Fruit fly (Drosophila melanogaster) whole organism, embryonic: ENCODE data around the gene Naa20A.
A peak's percentile ranks its signal among the peaks of the same experiment; 100 is the strongest.

ENCODE experiments used
- ATbp ChIP-seq: fragments of 200-800 bp; sonication (Bioruptor generic); optimal IDR thresholded peaks from 2 replicates; lab custom pipeline; 2017; ENCODE audit warnings: missing biosample characterization, mild to moderate bottlenecking, missing genetic modification characterization, missing genetic modification reagents
- CG10274 ChIP-seq: fragments of 200-800 bp; sonication (Bioruptor generic); optimal IDR thresholded peaks from 3 replicates; lab custom pipeline; 2017; ENCODE audit warnings: missing biosample characterization, mild to moderate bottlenecking, missing genetic modification characterization
- CG11085 ChIP-seq: fragments of 200-800 bp; sonication (Bioruptor generic); IDR thresholded peaks from 2 replicates; pipeline ENCODE4 v1.3.6; 2022; ENCODE audit warnings: missing biosample characterization, missing genetic modification characterization
- CG11560 ChIP-seq: fragments of 200-800 bp; sonication (Bioruptor generic); IDR thresholded peaks from 3 replicates; pipeline ENCODE4 v1.3.6; 2022; ENCODE audit warnings: missing biosample characterization, missing genetic modification characterization
- CG12391 ChIP-seq: fragments of 200-800 bp; sonication (Bioruptor generic); optimal IDR thresholded peaks from 3 replicates; lab custom pipeline; 2018; ENCODE audit warnings: missing biosample characterization, mild to moderate bottlenecking, missing genetic modification characterization, moderate library complexity
- CG15601 ChIP-seq: fragments of 200-800 bp; sonication (Bioruptor generic); optimal IDR thresholded peaks from 3 replicates; lab custom pipeline; 2019; ENCODE audit warnings: missing biosample characterization, mild to moderate bottlenecking, missing genetic modification characterization, moderate library complexity
- CG15696 ChIP-seq: fragments of 200-800 bp; sonication (Bioruptor generic); optimal IDR thresholded peaks from 2 replicates; lab custom pipeline; 2019; ENCODE audit warnings: missing biosample characterization, mild to moderate bottlenecking, missing genetic modification characterization, moderate library complexity
- CG1647 ChIP-seq: fragments of 200-800 bp; sonication (Bioruptor generic); optimal IDR thresholded peaks from 3 replicates; lab custom pipeline; 2016; ENCODE audit warnings: missing biosample characterization, missing genetic modification characterization
- CG17328 ChIP-seq: fragments of 200-800 bp; sonication (Bioruptor generic); IDR thresholded peaks from 2 replicates; pipeline ENCODE4 v1.3.6; 2022; ENCODE audit warnings: missing biosample characterization, missing genetic modification characterization
- CG17359 ChIP-seq: fragments of 200-800 bp; sonication (Bioruptor generic); optimal IDR thresholded peaks from 3 replicates; lab custom pipeline; 2018; ENCODE audit warnings: missing biosample characterization, mild to moderate bottlenecking, missing genetic modification characterization, moderate library complexity
- CG2712 ChIP-seq: fragments of 200-800 bp; optimal IDR thresholded peaks from 3 replicates; lab custom pipeline; 2019; ENCODE audit warnings: missing biosample characterization, mild to moderate bottlenecking, missing genetic modification characterization, moderate library complexity
- CG31388 ChIP-seq: fragments of 200-800 bp; sonication (Bioruptor generic); optimal IDR thresholded peaks from 2 replicates; lab custom pipeline; 2016; ENCODE audit warnings: missing biosample characterization, missing genetic modification characterization
- CG32772 ChIP-seq: fragments of 200-800 bp; sonication (Bioruptor generic); IDR thresholded peaks from 2 replicates; pipeline ENCODE4 v1.3.6; 2022; ENCODE audit warnings: missing biosample characterization, missing genetic modification characterization
- CG3281 ChIP-seq: fragments of 200-800 bp; sonication (Bioruptor generic); optimal IDR thresholded peaks from 3 replicates; lab custom pipeline; 2017; ENCODE audit warnings: missing biosample characterization, mild to moderate bottlenecking, missing genetic modification characterization
- CG3838 ChIP-seq: fragments of 200-800 bp; sonication (Bioruptor generic); optimal IDR thresholded peaks from 3 replicates; lab custom pipeline; 2016; ENCODE audit warnings: missing biosample characterization, missing genetic modification characterization
- CG5245 ChIP-seq: fragments of 200-800 bp; sonication (Bioruptor generic); optimal IDR thresholded peaks from 3 replicates; lab custom pipeline; 2016; ENCODE audit warnings: missing biosample characterization, missing genetic modification characterization
- CG6765 ChIP-seq: fragments of 200-800 bp; sonication (Bioruptor generic); optimal IDR thresholded peaks from 3 replicates; lab custom pipeline; 2017; ENCODE audit warnings: missing biosample characterization, mild to moderate bottlenecking, missing genetic modification characterization
- CG7745 ChIP-seq: fragments of 200-800 bp; sonication (Bioruptor generic); optimal IDR thresholded peaks from 2 replicates; lab custom pipeline; 2018; ENCODE audit warnings: missing biosample characterization, mild to moderate bottlenecking, missing genetic modification characterization, moderate library complexity
- CG8478 ChIP-seq: fragments of >200 bp; optimal IDR thresholded peaks from 2 replicates; lab custom pipeline; 2018
- CG8765 ChIP-seq: fragments of 200-800 bp; sonication (Bioruptor generic); IDR thresholded peaks from 2 replicates; pipeline ENCODE4 v1.3.6; 2022; ENCODE audit warnings: missing biosample characterization, missing genetic modification characterization
- CG9437 ChIP-seq: fragments of 200-800 bp; sonication (Bioruptor generic); optimal IDR thresholded peaks from 2 replicates; lab custom pipeline; 2018; ENCODE audit warnings: missing biosample characterization, mild to moderate bottlenecking, missing genetic modification characterization
- CG9609 ChIP-seq: fragments of 200-800 bp; sonication (Bioruptor generic); optimal IDR thresholded peaks from 3 replicates; lab custom pipeline; 2016; ENCODE audit warnings: missing biosample characterization, missing genetic modification characterization
- Doc2 ChIP-seq: fragments of 200-800 bp; sonication (Bioruptor generic); IDR thresholded peaks from 2 replicates; pipeline ENCODE4 v1.3.6; 2022; ENCODE audit warnings: missing biosample characterization, missing genetic modification characterization
- Hand ChIP-seq: fragments of 200-800 bp; sonication (Bioruptor generic); optimal IDR thresholded peaks from 2 replicates; lab custom pipeline; 2017; ENCODE audit warnings: mild to moderate bottlenecking, missing biosample characterization, missing genetic modification reagents, missing genetic modification characterization
- Meics ChIP-seq: fragments of 200-800 bp; sonication (Bioruptor generic); optimal IDR thresholded peaks from 2 replicates; lab custom pipeline; 2017; ENCODE audit warnings: missing biosample characterization, mild to moderate bottlenecking, missing genetic modification characterization
- Mrtf ChIP-seq: fragments of 200-800 bp; sonication (Bioruptor generic); IDR thresholded peaks from 3 replicates; pipeline ENCODE4 v1.3.6; 2022; ENCODE audit warnings: missing biosample characterization, missing genetic modification characterization
- Poxn ChIP-seq: fragments of 200-800 bp; sonication (Bioruptor generic); IDR thresholded peaks from 2 replicates; pipeline ENCODE4 v1.3.6; 2022; ENCODE audit warnings: missing biosample characterization, missing genetic modification characterization
- Rfx ChIP-seq: fragments of 200-800 bp; sonication (Bioruptor generic); IDR thresholded peaks from 2 replicates; pipeline ENCODE4 v1.3.6; 2022; ENCODE audit warnings: missing biosample characterization, missing genetic modification characterization
- Spps ChIP-seq: fragments of 200-800 bp; sonication (Bioruptor generic); optimal IDR thresholded peaks from 2 replicates; lab custom pipeline; 2018; ENCODE audit warnings: missing biosample characterization, mild to moderate bottlenecking, missing genetic modification characterization
- Stat92E ChIP-seq, 3 experiments: fragments of >200 bp in 2 of 3; fragments of 200-800 bp in 1 of 3; sonication (Bioruptor generic) in 1 of 3; optimal IDR thresholded peaks; 2 replicates each; lab custom pipeline; 2017 to 2019; ENCODE audit warnings: missing biosample characterization in 3 of 3, missing genetic modification characterization in 3 of 3, mild to moderate bottlenecking in 1 of 3, moderate library complexity in 1 of 3
- TFAM ChIP-seq: fragments of 200-800 bp; sonication (Bioruptor generic); optimal IDR thresholded peaks from 2 replicates; lab custom pipeline; 2017; ENCODE audit warnings: missing biosample characterization, missing genetic modification characterization, inconsistent platforms
- Trl ChIP-seq, 3 experiments: fragments of >200 bp in 2 of 3; fragments of 200-800 bp in 1 of 3; sonication (Bioruptor generic) in 1 of 3; optimal IDR thresholded peaks; 2 replicates in 1 of 3; 3 replicates in 2 of 3; lab custom pipeline; 2016 to 2017; ENCODE audit warnings: missing biosample characterization in 1 of 3, missing genetic modification characterization in 1 of 3
- abd-A ChIP-seq: fragments of 200-800 bp; sonication (Bioruptor generic); optimal IDR thresholded peaks from 3 replicates; lab custom pipeline; 2019; ENCODE audit warnings: missing biosample characterization, mild to moderate bottlenecking, missing genetic modification characterization, moderate library complexity
- aop ChIP-seq: fragments of 200-800 bp; sonication (Bioruptor generic); IDR thresholded peaks from 2 replicates; pipeline ENCODE4 v1.3.6; 2022; ENCODE audit warnings: missing biosample characterization, missing genetic modification characterization
- bigmax ChIP-seq: fragments of 200-800 bp; sonication (Bioruptor generic); optimal IDR thresholded peaks from 2 replicates; lab custom pipeline; 2018; ENCODE audit warnings: missing biosample characterization, mild to moderate bottlenecking, missing genetic modification characterization
- cad ChIP-seq: fragments of >200 bp; optimal IDR thresholded peaks from 2 replicates; lab custom pipeline; 2017; ENCODE audit warnings: missing biosample characterization, missing genetic modification characterization
- chm ChIP-seq: fragments of 200-800 bp; sonication (Bioruptor generic); IDR thresholded peaks from 2 replicates; pipeline ENCODE4 v1.3.6; 2022; ENCODE audit warnings: missing biosample characterization, missing genetic modification characterization
- dmrt11E ChIP-seq: fragments of 200-800 bp; sonication (Bioruptor generic); optimal IDR thresholded peaks from 3 replicates; lab custom pipeline; 2018; ENCODE audit warnings: missing biosample characterization, mild to moderate bottlenecking, missing genetic modification characterization, moderate library complexity
- grau ChIP-seq: fragments of 200-800 bp; optimal IDR thresholded peaks from 3 replicates; lab custom pipeline; 2019; ENCODE audit warnings: missing biosample characterization, mild to moderate bottlenecking, missing genetic modification characterization, moderate library complexity
- gro ChIP-seq: fragments of 200-800 bp; sonication (Bioruptor generic); optimal IDR thresholded peaks from 2 replicates; lab custom pipeline; 2016; ENCODE audit warnings: missing biosample characterization, missing genetic modification characterization
- hb ChIP-seq: fragments of 200-800 bp; sonication (Bioruptor generic); IDR thresholded peaks from 3 replicates; pipeline ENCODE4 v1.3.6; 2022; ENCODE audit warnings: missing biosample characterization, missing genetic modification characterization; ENCODE audit not compliant: partially characterized antibody
- kah ChIP-seq: fragments of 200-800 bp; sonication (Bioruptor generic); optimal IDR thresholded peaks from 2 replicates; lab custom pipeline; 2018; ENCODE audit warnings: missing biosample characterization, mild to moderate bottlenecking, missing genetic modification characterization
- pfk ChIP-seq: fragments of 200-800 bp; sonication (Bioruptor generic); optimal IDR thresholded peaks from 2 replicates; lab custom pipeline; 2018; ENCODE audit warnings: missing biosample characterization, mild to moderate bottlenecking, missing genetic modification characterization, moderate library complexity
- ro ChIP-seq: fragments of 200-800 bp; sonication (Bioruptor generic); IDR thresholded peaks from 2 replicates; pipeline ENCODE4 v1.3.6; 2022; ENCODE audit warnings: missing biosample characterization, missing genetic modification characterization
- sc ChIP-seq, 3 experiments: fragments of >200 bp in 2 of 3; fragments of 200-800 bp in 1 of 3; sonication (Bioruptor generic) in 1 of 3; optimal IDR thresholded peaks; 2 replicates in 2 of 3; 3 replicates in 1 of 3; lab custom pipeline; 2017; ENCODE audit warnings: mild to moderate bottlenecking in 1 of 3, missing biosample characterization in 1 of 3, missing genetic modification characterization in 1 of 3, missing genetic modification reagents in 1 of 3
- scrt ChIP-seq: fragments of 200-800 bp; sonication (Bioruptor generic); optimal IDR thresholded peaks from 2 replicates; lab custom pipeline; 2018; ENCODE audit warnings: missing biosample characterization, mild to moderate bottlenecking, missing genetic modification characterization, moderate library complexity
- sens-2 ChIP-seq: fragments of 200-800 bp; sonication (Bioruptor generic); IDR thresholded peaks from 2 replicates; pipeline ENCODE4 v1.3.6; 2022; ENCODE audit warnings: missing biosample characterization, missing genetic modification characterization
- seq ChIP-seq: fragments of 200-800 bp; sonication (Bioruptor generic); IDR thresholded peaks from 2 replicates; pipeline ENCODE4 v1.3.6; 2022; ENCODE audit warnings: missing biosample characterization, missing genetic modification characterization
- sqz ChIP-seq: fragments of 200-800 bp; sonication (Bioruptor generic); optimal IDR thresholded peaks from 3 replicates; lab custom pipeline; 2018; ENCODE audit warnings: missing biosample characterization, mild to moderate bottlenecking, missing genetic modification characterization
- trem ChIP-seq: fragments of 200-800 bp; optimal IDR thresholded peaks from 3 replicates; lab custom pipeline; 2019; ENCODE audit warnings: missing biosample characterization, mild to moderate bottlenecking, missing genetic modification characterization, moderate library complexity

The Naa20A gene

dm6 chrX:19668405-19668804, 45.5 kb upstream of the Naa20A start (continued):
- TF ChIP-seq Trl (optimal IDR thresholded peaks at IDR 0.05; lab: Kevin White, UChicago) (no peak), Trl (GFP tag; optimal IDR thresholded peaks at IDR 0.05; lab: Kevin White, UChicago) (peak; percentile 98), sens-2 (GFP tag; lab: Robert Waterston, UW) (peak; percentile 92), sqz (GFP tag; lab: Kevin White, UChicago) (peak; percentile 78), scrt (GFP tag; lab: Kevin White, UChicago) (peak; percentile 87), bigmax (peak; percentile 36), CG5245 (GFP tag; lab: Kevin White, UChicago) (peak; percentile 96), CG11085 (GFP tag; lab: Robert Waterston, UW) (peak; percentile 83), CG3838 (GFP tag; lab: Kevin White, UChicago) (peak; percentile 89), CG8478 (lab: Kevin White, UChicago) (no peak), CG17328 (GFP tag; lab: Robert Waterston, UW) (peak; percentile 98), pfk (GFP tag; lab: Kevin White, UChicago) (peak; percentile 13), aop (GFP tag; lab: Robert Waterston, UW) (peak; percentile 89), Poxn (GFP tag; lab: Robert Waterston, UW) (peak; percentile 85), cad (no peak), CG15696 (peak; percentile 97), Mrtf (GFP tag; lab: Robert Waterston, UW) (peak; percentile 95), CG12391 (tag; lab: Kevin White, UChicago) (peak; percentile 96), CG10274 (GFP tag; lab: Kevin White, UChicago) (peak; percentile 86), CG11560 (tag; lab: Robert Waterston, UW) (peak; percentile 85), CG1647 (GFP tag; lab: Kevin White, UChicago) (peak; percentile 94), sc (optimal IDR thresholded peaks at IDR 0.05; lab: Kevin White, UChicago) (no peak), sc (GFP tag; optimal IDR thresholded peaks at IDR 0.05; lab: Kevin White, UChicago) (peak; percentile 86), CG31388 (peak; percentile 73), abd-A (no peak), gro (GFP tag; lab: Kevin White, UChicago) (peak; percentile 97), CG32772 (GFP tag; lab: Robert Waterston, UW) (peak; percentile 91), trem (tag; lab: Kevin White, UChicago) (peak; percentile 80), TFAM (peak; percentile 62), chm (GFP tag; lab: Robert Waterston, UW) (peak; percentile 98), CG8765 (GFP tag; lab: Robert Waterston, UW) (peak; percentile 89), CG6765 (GFP tag; lab: Kevin White, UChicago) (peak; percentile 78), grau (tag; lab: Kevin White, UChicago) (peak; percentile 100), hb (GFP tag; lab: Robert Waterston, UW) (no peak), CG2712 (tag; lab: Kevin White, UChicago) (peak; percentile 95), kah (peak; percentile 78), Meics (peak; percentile 91), ro (GFP tag; lab: Robert Waterston, UW) (peak; percentile 86), CG9609 (GFP tag; lab: Kevin White, UChicago) (peak; percentile 98), Stat92E (GFP tag; optimal IDR thresholded peaks at IDR 0.05; lab: Kevin White, UChicago) (peak in 1 of 3 experiments; percentile 90), CG17359 (tag; lab: Kevin White, UChicago) (peak; percentile 93), CG9437 (GFP tag; lab: Kevin White, UChicago) (peak; percentile 86), CG3281 (GFP tag; lab: Kevin White, UChicago) (peak; percentile 87), Doc2 (GFP tag; lab: Robert Waterston, UW) (peak; percentile 56; the same call in 1 of the 2 replicates), Hand (peak; percentile 88), dmrt11E (tag; lab: Kevin White, UChicago) (peak; percentile 98), ATbp (GFP tag; lab: Kevin White, UChicago) (peak; percentile 96), Spps (tag; lab: Kevin White, UChicago) (peak; percentile 94), Rfx (GFP tag; lab: Robert Waterston, UW) (peak; percentile 95), CG7745 (tag; lab: Kevin White, UChicago) (peak; percentile 15), seq (GFP tag; lab: Robert Waterston, UW) (peak; percentile 95), CG15601 (tag; lab: Kevin White, UChicago) (peak; percentile 95)
